Worm (Caenorhabditis elegans) whole organism, L2 larva: ENCODE measurements around the gene fbxb-96.

Experiments
- F13H6.1 ChIP-seq: sonication (generic microtip); optimal IDR thresholded peaks from 2 replicates; lab custom pipeline; 2016; ENCODE audit warnings: missing genetic modification characterization, missing compliant biosample characterization
- aly-2 ChIP-seq: fragments of 150-350 bp; optimal IDR thresholded peaks from 2 replicates; lab custom pipeline; 2014; ENCODE audit warnings: missing biosample characterization, missing genetic modification characterization
- ama-1 ChIP-seq: fragments of 150-350 bp; optimal IDR thresholded peaks from 2 replicates; lab custom pipeline; 2018; ENCODE audit warnings: inconsistent platforms
- egl-27 ChIP-seq: sonication (generic microtip); optimal IDR thresholded peaks from 3 replicates; lab custom pipeline; 2017; ENCODE audit warnings: missing biosample characterization, missing genetic modification reagents, missing genetic modification characterization
- elt-1 ChIP-seq: fragments of 150-350 bp; optimal IDR thresholded peaks from 2 replicates; lab custom pipeline; 2014; ENCODE audit warnings: missing biosample characterization, missing genetic modification characterization
- lin-39 ChIP-seq: fragments of 150-350 bp; optimal IDR thresholded peaks from 2 replicates; lab custom pipeline; 2014; ENCODE audit warnings: missing biosample characterization, missing genetic modification reagents, missing genetic modification characterization
- nhr-10 ChIP-seq: sonication (generic microtip); optimal IDR thresholded peaks from 2 replicates; lab custom pipeline; 2017; ENCODE audit warnings: missing biosample characterization, missing genetic modification characterization
- nhr-11 ChIP-seq: fragments of 150-350 bp; optimal IDR thresholded peaks from 2 replicates; lab custom pipeline; 2014; ENCODE audit warnings: missing biosample characterization, missing genetic modification characterization
- nhr-237 ChIP-seq: fragments of 150-350 bp; optimal IDR thresholded peaks from 2 replicates; lab custom pipeline; 2014; ENCODE audit warnings: missing biosample characterization, missing genetic modification characterization
- sem-4 ChIP-seq: fragments of 150-350 bp; optimal IDR thresholded peaks from 2 replicates; lab custom pipeline; 2014; ENCODE audit warnings: missing biosample characterization, missing genetic modification reagents, missing genetic modification characterization
- skn-1 ChIP-seq: sonication (generic microtip); optimal IDR thresholded peaks from 2 replicates; lab custom pipeline; 2017; ENCODE audit warnings: missing biosample characterization, missing genetic modification characterization
- unc-39 ChIP-seq: fragments of 150-350 bp; optimal IDR thresholded peaks from 2 replicates; lab custom pipeline; 2014; ENCODE audit warnings: missing biosample characterization, missing genetic modification characterization
- zag-1 ChIP-seq: fragments of 150-350 bp; optimal IDR thresholded peaks from 2 replicates; lab custom pipeline; 2014; ENCODE audit warnings: missing biosample characterization, missing genetic modification characterization
- ztf-4 ChIP-seq: fragments of 150-350 bp; optimal IDR thresholded peaks from 2 replicates; lab custom pipeline; 2014; ENCODE audit warnings: missing biosample characterization, missing genetic modification characterization

- TF ChIP-seq F13H6.1 (tag; lab: Kevin White, UChicago) = no peak
- no peak for TF ChIP-seq skn-1 (tag; lab: Kevin White, UChicago)
- TF ChIP-seq zag-1 (tag; lab: Kevin White, UChicago) = no peak
- no peak for TF ChIP-seq ama-1 (lab: Kevin White, UChicago)
- TF ChIP-seq nhr-10 (tag; lab: Kevin White, UChicago) = no peak
- no peak for TF ChIP-seq unc-39 (tag; lab: Kevin White, UChicago)
- TF ChIP-seq elt-1 (tag; lab: Kevin White, UChicago) = no peak
- no peak for TF ChIP-seq sem-4 (tag; lab: Kevin White, UChicago)
- TF ChIP-seq aly-2 (tag; lab: Kevin White, UChicago) = no peak
- no peak for TF ChIP-seq nhr-11
- no peak for TF ChIP-seq lin-39 (tag; lab: Kevin White, UChicago)
- no peak for TF ChIP-seq ztf-4
- no peak for TF ChIP-seq nhr-237 (tag; lab: Kevin White, UChicago)
- TF ChIP-seq egl-27 = no peak
These were observed 43.8 kb downstream of the fbxb-96 start, which contains the start of gene C08F1.12 for ce11 chrII:1806358-1806757.
